Worm (Caenorhabditis elegans): Measurements from ENCODE around the gene F58F12.4.

- TF ChIP-seq W03F9.2 (tag; optimal IDR thresholded peaks at IDR 0.05) (no peak), him-1 (tag; optimal IDR thresholded peaks at IDR 0.05) (no peak), dao-5 (tag; optimal IDR thresholded peaks at IDR 0.05) (no peak)
Observed at ce11 chrII:6419163-6419562, 32.6 kb downstream of the F58F12.4 start.

All from whole organism, L4/young adult.